Fruit fly (Drosophila melanogaster): ENCODE data around the gene CG7966.

DNA sequence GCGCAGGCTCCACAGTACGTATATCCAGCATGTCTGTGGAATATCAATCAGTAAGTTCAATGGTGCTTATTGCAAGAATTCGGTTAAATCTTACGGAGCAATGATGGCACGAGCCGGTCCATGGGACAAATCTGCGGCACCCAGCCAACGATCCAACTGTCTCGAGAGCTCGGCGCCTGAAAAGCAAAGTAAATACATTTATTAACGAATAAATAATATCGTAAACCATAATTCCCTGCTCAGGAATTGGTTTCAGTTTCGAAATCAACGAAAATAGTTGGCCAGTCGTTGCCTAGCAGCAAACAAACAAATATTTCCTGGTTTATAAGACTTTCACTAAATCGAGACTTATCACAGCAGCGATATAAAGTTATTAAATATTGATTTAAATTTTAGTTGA lies 41.7 kb downstream of the CG7966 start, which contains the start of gene CG11656:
- TF ChIP-seq D1 (tag; optimal IDR thresholded peaks at IDR 0.05) (no peak), Snoo (tag; optimal IDR thresholded peaks at IDR 0.05) (no peak), CG14655 (GFP tag; optimal IDR thresholded peaks at IDR 0.05) (no peak)
